2 fruit fly cellular contexts compared by ENCODE assay signal in the genomic region with DNA sequence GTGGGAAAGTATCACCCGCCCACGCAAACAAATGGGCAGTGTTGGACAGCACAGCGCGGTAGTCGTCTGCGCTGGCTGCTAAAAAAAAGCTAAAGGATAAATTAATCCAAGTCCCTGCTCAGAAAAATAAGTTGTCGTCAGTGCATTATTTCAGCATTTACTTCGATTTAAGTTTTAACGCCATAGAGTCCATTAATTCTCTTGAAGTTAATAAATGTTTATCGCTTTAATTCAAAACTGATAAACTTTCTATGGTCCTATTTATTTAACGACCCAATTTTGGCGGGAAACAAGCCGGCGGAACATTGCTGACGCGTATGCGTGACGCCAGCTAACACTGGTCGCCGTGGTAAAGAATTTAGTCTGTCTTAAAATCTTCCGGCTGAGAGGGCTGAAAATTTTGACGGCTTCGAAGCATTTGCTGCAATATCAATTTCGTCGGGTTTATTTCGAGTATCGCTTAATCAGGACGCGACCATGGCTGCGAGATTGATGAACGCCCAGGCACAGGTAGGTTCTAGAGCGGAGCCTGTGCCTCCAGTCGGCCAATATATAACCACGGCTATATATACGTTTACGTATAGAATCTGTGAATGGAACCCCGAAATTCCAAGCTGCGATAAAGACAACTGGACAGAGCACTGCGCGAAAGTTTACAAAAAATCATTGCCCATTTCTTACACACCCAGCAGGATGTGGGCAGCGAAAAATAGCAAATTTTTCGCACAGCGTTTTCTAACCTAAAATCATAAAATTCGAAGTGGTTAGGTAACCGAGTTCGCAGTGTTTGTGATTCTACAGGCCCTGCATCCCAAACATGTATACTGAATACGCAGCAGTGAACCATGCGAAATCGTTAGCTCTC.
TF ChIP-seq lines count a peak whose summit lies in the region.

Gene mAcon1, plus strand, starts transcription at position 276 of the 865 bp plus-strand sequence.
Gene CG43345, minus strand, starts transcription at position 287 of the 865 bp plus-strand sequence.
Gene CG43346, minus strand, starts transcription at position 287 of the 865 bp plus-strand sequence.

TF ChIP-seq in whole organism, embryonic, 481 proteins besides CTCF, POLR2A, EP300 and RAD21 (continued from another document and continues in another):
- TF ChIP-seq Atf-2 (GFP tag; optimal IDR thresholded peaks at IDR 0.05; lab: Kevin White, UChicago) (peak; percentile 84), corto (GFP tag; optimal IDR thresholded peaks at IDR 0.05; lab: Kevin White, UChicago) (no peak), slbo (GFP tag; IDR thresholded peaks at IDR 0.05; lab: Robert Waterston, UW) (peak; percentile 83), Dref (GFP tag; IDR thresholded peaks at IDR 0.05; lab: Robert Waterston, UW) (no peak), CG6272 (GFP tag; IDR thresholded peaks at IDR 0.05; lab: Robert Waterston, UW) (peak; percentile 60), CG2678 (tag; optimal IDR thresholded peaks at IDR 0.05; lab: Kevin White, UChicago) (no peak), CG10979 (tag; optimal IDR thresholded peaks at IDR 0.05; lab: Kevin White, UChicago) (peak; percentile 64), twi (tag; optimal IDR thresholded peaks at IDR 0.05; lab: Kevin White, UChicago) (peak; percentile 69), CG17328 (GFP tag; IDR thresholded peaks at IDR 0.05; lab: Robert Waterston, UW) (0 out of 2 replicates have a peak, but pooled peaks have one; percentile 45), CG11398 (GFP tag; optimal IDR thresholded peaks at IDR 0.05; lab: Kevin White, UChicago) (peak; percentile 79), lmd (GFP tag; IDR thresholded peaks at IDR 0.05; lab: Robert Waterston, UW) (peak; percentile 76), CG18476 (GFP tag; optimal IDR thresholded peaks at IDR 0.05; lab: Kevin White, UChicago) (peak; percentile 68), aop (GFP tag; IDR thresholded peaks at IDR 0.05; lab: Robert Waterston, UW) (no peak), CG3281 (GFP tag; optimal IDR thresholded peaks at IDR 0.05; lab: Kevin White, UChicago) (peak; percentile 86), CG9727 (GFP tag; optimal IDR thresholded peaks at IDR 0.05; lab: Kevin White, UChicago) (peak; percentile 79), Nf-YA (GFP tag; IDR thresholded peaks at IDR 0.05; lab: Robert Waterston, UW) (no peak), CG7271 (tag; optimal IDR thresholded peaks at IDR 0.05; lab: Kevin White, UChicago) (peak; percentile 8), org-1 (GFP tag; optimal IDR thresholded peaks at IDR 0.05; lab: Kevin White, UChicago) (peak; percentile 62), CG15011 (GFP tag; optimal IDR thresholded peaks at IDR 0.05; lab: Kevin White, UChicago) (no peak), CG34422 (GFP tag; IDR thresholded peaks at IDR 0.05; lab: Robert Waterston, UW) (peak; percentile 57; the same call in 1 of the 3 replicates), CG6813 (GFP tag; optimal IDR thresholded peaks at IDR 0.05; lab: Kevin White, UChicago) (no peak), CG14710 (tag; optimal IDR thresholded peaks at IDR 0.05; lab: Kevin White, UChicago) (peak; percentile 86), kni (GFP tag; optimal IDR thresholded peaks at IDR 0.05; lab: Kevin White, UChicago) (peak; percentile 79), Sry-δ (GFP tag; optimal IDR thresholded peaks at IDR 0.05; lab: Kevin White, UChicago) (peak; percentile 67), dm (GFP tag; optimal IDR thresholded peaks at IDR 0.05; lab: Kevin White, UChicago) (peak; percentile 89), NC2α (GFP tag; optimal IDR thresholded peaks at IDR 0.05; lab: Kevin White, UChicago) (peak; percentile 82), Nf-YB (GFP tag; optimal IDR thresholded peaks at IDR 0.05; lab: Kevin White, UChicago) (peak; percentile 47), HmgZ (tag; optimal IDR thresholded peaks at IDR 0.05; lab: Kevin White, UChicago) (peak; percentile 93), CG17361 (GFP tag; IDR thresholded peaks at IDR 0.05; lab: Robert Waterston, UW) (no peak; the same call in 2 of the 3 replicates), hkb (optimal IDR thresholded peaks at IDR 0.05; lab: Kevin White, UChicago) (peak; percentile 51), hkb (GFP tag; IDR thresholded peaks at IDR 0.05; lab: Robert Waterston, UW) (peak; percentile 72), row (GFP tag; IDR thresholded peaks at IDR 0.05; lab: Robert Waterston, UW) (peak; percentile 97), CG16863 (GFP tag; optimal IDR thresholded peaks at IDR 0.05; lab: Kevin White, UChicago) (peak; percentile 81), Rx (GFP tag; IDR thresholded peaks at IDR 0.05; lab: Robert Waterston, UW) (0 out of 2 replicates have a peak, but pooled peaks have one; percentile 33), Tbp (GFP tag; optimal IDR thresholded peaks at IDR 0.05; lab: Kevin White, UChicago) (peak; percentile 85), Mrtf (GFP tag; IDR thresholded peaks at IDR 0.05; lab: Robert Waterston, UW) (no peak), H15 (GFP tag; IDR thresholded peaks at IDR 0.05; lab: Robert Waterston, UW) (no peak), ind (GFP tag; optimal IDR thresholded peaks at IDR 0.05; lab: Kevin White, UChicago) (peak; percentile 83), Bdp1 (GFP tag; optimal IDR thresholded peaks at IDR 0.05; lab: Kevin White, UChicago) (peak; percentile 86), Mad (GFP tag; optimal IDR thresholded peaks at IDR 0.05; lab: Kevin White, UChicago) (peak; percentile 88), Fer1 (GFP tag; optimal IDR thresholded peaks at IDR 0.05; lab: Kevin White, UChicago) (peak; percentile 89), CG10147 (GFP tag; optimal IDR thresholded peaks at IDR 0.05; lab: Kevin White, UChicago) (peak; percentile 81), Sox100B (GFP tag; optimal IDR thresholded peaks at IDR 0.05; lab: Kevin White, UChicago) (peak; percentile 79), p53 (GFP tag; optimal IDR thresholded peaks at IDR 0.05; lab: Kevin White, UChicago) (peak; percentile 62), CG12769 (tag; optimal IDR thresholded peaks at IDR 0.05; lab: Kevin White, UChicago) (no peak), E2f2 (GFP tag; IDR thresholded peaks at IDR 0.05; lab: Robert Waterston, UW) (peak; percentile 82), ssp (GFP tag; IDR thresholded peaks at IDR 0.05; lab: Robert Waterston, UW) (peak; percentile 55), CG18764 (GFP tag; optimal IDR thresholded peaks at IDR 0.05; lab: Kevin White, UChicago) (peak; percentile 64), tna (GFP tag; IDR thresholded peaks at IDR 0.05; lab: Robert Waterston, UW; ENCODE audit: partially characterized antibody) (no peak), lab (GFP tag; optimal IDR thresholded peaks at IDR 0.05; lab: Kevin White, UChicago) (no peak), Max (GFP tag; optimal IDR thresholded peaks at IDR 0.05; lab: Kevin White, UChicago) (peak; percentile 82), Mes4 (GFP tag; optimal IDR thresholded peaks at IDR 0.05; lab: Kevin White, UChicago) (peak; percentile 73), nom (GFP tag; optimal IDR thresholded peaks at IDR 0.05; lab: Kevin White, UChicago) (peak; percentile 75), br (optimal IDR thresholded peaks at IDR 0.05; lab: Kevin White, UChicago) (no peak), HLH54F (GFP tag; optimal IDR thresholded peaks at IDR 0.05; lab: Kevin White, UChicago) (peak; percentile 93), slp2 (GFP tag; optimal IDR thresholded peaks at IDR 0.05; lab: Kevin White, UChicago) (peak; percentile 76), CG34376 (GFP tag; optimal IDR thresholded peaks at IDR 0.05; lab: Kevin White, UChicago) (peak; percentile 89), CG7745 (tag; optimal IDR thresholded peaks at IDR 0.05; lab: Kevin White, UChicago) (no peak), gro (GFP tag; optimal IDR thresholded peaks at IDR 0.05; lab: Kevin White, UChicago) (peak; percentile 83), eyg (GFP tag; optimal IDR thresholded peaks at IDR 0.05; lab: Kevin White, UChicago) (peak; percentile 75)

TF ChIP-seq in whole organism, prepupa, 60 proteins besides CTCF, POLR2A, EP300 and RAD21 (continued from another document):
- TF ChIP-seq CG9139 (GFP tag; optimal IDR thresholded peaks at IDR 0.05; lab: Kevin White, UChicago) (peak; percentile 65), CG1621 (tag; optimal IDR thresholded peaks at IDR 0.05; lab: Kevin White, UChicago) (peak; percentile 64), ss (GFP tag; optimal IDR thresholded peaks at IDR 0.05; lab: Kevin White, UChicago) (peak in 1 of 2 experiments; percentile 79), Sox15 (GFP tag; optimal IDR thresholded peaks at IDR 0.05; lab: Kevin White, UChicago) (peak; percentile 80), fd85E (GFP tag; optimal IDR thresholded peaks at IDR 0.05; lab: Kevin White, UChicago) (peak; percentile 47), topi (GFP tag; optimal IDR thresholded peaks at IDR 0.05; lab: Kevin White, UChicago) (peak; percentile 87), CG32006 (GFP tag; optimal IDR thresholded peaks at IDR 0.05; lab: Kevin White, UChicago) (no peak), acj6 (GFP tag; optimal IDR thresholded peaks at IDR 0.05; lab: Kevin White, UChicago) (peak; percentile 82), CG15336 (GFP tag; IDR thresholded peaks at IDR 0.05; lab: Robert Waterston, UW) (peak; percentile 35; the same call in 1 of the 2 replicates), net (GFP tag; optimal IDR thresholded peaks at IDR 0.05; lab: Kevin White, UChicago) (no peak), CG6276 (GFP tag; optimal IDR thresholded peaks at IDR 0.05; lab: Kevin White, UChicago) (no peak), eg (GFP tag; IDR thresholded peaks at IDR 0.05; lab: Robert Waterston, UW) (no peak), CG6163 (GFP tag; IDR thresholded peaks at IDR 0.05; lab: Robert Waterston, UW) (peak; percentile 45; the same call in 1 of the 3 replicates), CG16779 (tag; optimal IDR thresholded peaks at IDR 0.05; lab: Kevin White, UChicago) (no peak)
